Fruit fly (Drosophila melanogaster) whole organism, pupa: Measurements from ENCODE around the gene CG10984.

Source experiments
- CG10348 ChIP-seq: fragments of 200-800 bp; sonication (Bioruptor generic); IDR thresholded peaks from 2 replicates; pipeline ENCODE4 v1.3.6; 2022; ENCODE audit warnings: missing biosample characterization, missing genetic modification characterization
- CG12605 ChIP-seq: fragments of 200-800 bp; sonication (Bioruptor generic); IDR thresholded peaks from 2 replicates; pipeline ENCODE4 v1.3.6; 2022; ENCODE audit warnings: missing biosample characterization, missing genetic modification characterization
- CG13204 ChIP-seq: fragments of 200-800 bp; sonication (Bioruptor generic); optimal IDR thresholded peaks from 2 replicates; lab custom pipeline; 2018; ENCODE audit warnings: missing biosample characterization, mild to moderate bottlenecking, missing genetic modification characterization, moderate library complexity
- CG14655 ChIP-seq: fragments of 200-800 bp; sonication (Bioruptor generic); optimal IDR thresholded peaks from 3 replicates; lab custom pipeline; 2017; ENCODE audit warnings: mild to moderate bottlenecking, missing biosample characterization, missing genetic modification reagents, missing genetic modification characterization
- CG15710 ChIP-seq: fragments of 200-800 bp; sonication (Bioruptor generic); optimal IDR thresholded peaks from 2 replicates; lab custom pipeline; 2018; ENCODE audit warnings: missing biosample characterization, mild to moderate bottlenecking, missing genetic modification characterization, moderate library complexity
- CG17806 ChIP-seq: fragments of 200-800 bp; sonication (Bioruptor generic); optimal IDR thresholded peaks from 2 replicates; lab custom pipeline; 2018; ENCODE audit warnings: missing biosample characterization, mild to moderate bottlenecking, missing genetic modification characterization, moderate library complexity
- CG32121 ChIP-seq: fragments of 200-800 bp; sonication (Bioruptor generic); IDR thresholded peaks from 2 replicates; pipeline ENCODE4 v1.3.6; 2022; ENCODE audit warnings: missing biosample characterization, missing genetic modification characterization
- CG34367 ChIP-seq: fragments of 200-800 bp; sonication (Bioruptor generic); optimal IDR thresholded peaks from 2 replicates; lab custom pipeline; 2018; ENCODE audit warnings: missing biosample characterization, mild to moderate bottlenecking, missing genetic modification characterization
- CG4496 ChIP-seq: fragments of 200-800 bp; sonication (Bioruptor generic); IDR thresholded peaks from 3 replicates; pipeline ENCODE4 v1.3.6; 2022; ENCODE audit warnings: missing biosample characterization, missing genetic modification characterization
- CG8159 ChIP-seq: fragments of 200-800 bp; sonication (Bioruptor generic); optimal IDR thresholded peaks from 3 replicates; lab custom pipeline; 2018; ENCODE audit warnings: missing biosample characterization, mild to moderate bottlenecking, missing genetic modification characterization, moderate library complexity
- CG8301 ChIP-seq: fragments of 200-800 bp; sonication (Bioruptor generic); optimal IDR thresholded peaks from 2 replicates; lab custom pipeline; 2018; ENCODE audit warnings: missing biosample characterization, mild to moderate bottlenecking, missing genetic modification characterization
- CG9948 ChIP-seq: fragments of 200-800 bp; sonication (Bioruptor generic); optimal IDR thresholded peaks from 2 replicates; lab custom pipeline; 2018; ENCODE audit warnings: missing biosample characterization, mild to moderate bottlenecking, missing genetic modification characterization, moderate library complexity
- D1 ChIP-seq: fragments of 200-800 bp; sonication (Bioruptor generic); optimal IDR thresholded peaks from 2 replicates; lab custom pipeline; 2018; ENCODE audit warnings: missing biosample characterization, mild to moderate bottlenecking, missing genetic modification characterization, moderate library complexity
- EcR ChIP-seq: fragments of 200-800 bp; sonication (Bioruptor generic); optimal IDR thresholded peaks from 3 replicates; lab custom pipeline; 2019; ENCODE audit warnings: missing biosample characterization, missing genetic modification characterization, mild to moderate bottlenecking, moderate library complexity, missing genetic modification reagents
- Ets98B ChIP-seq: fragments of 200-800 bp; sonication (Bioruptor generic); IDR thresholded peaks from 2 replicates; pipeline ENCODE4 v1.3.6; 2022; ENCODE audit warnings: missing biosample characterization, missing genetic modification characterization
- Pif1A ChIP-seq: fragments of 200-800 bp; sonication (Bioruptor generic); optimal IDR thresholded peaks from 3 replicates; lab custom pipeline; 2016; ENCODE audit warnings: missing biosample characterization, missing genetic modification characterization
- Pif1B ChIP-seq: fragments of 200-800 bp; sonication (Bioruptor generic); optimal IDR thresholded peaks from 3 replicates; lab custom pipeline; 2016; ENCODE audit warnings: missing biosample characterization, missing genetic modification characterization
- Snoo ChIP-seq: fragments of 200-800 bp; sonication (Bioruptor generic); optimal IDR thresholded peaks from 3 replicates; lab custom pipeline; 2017; ENCODE audit warnings: missing biosample characterization, mild to moderate bottlenecking, missing genetic modification characterization, inconsistent platforms
- fd96Ca ChIP-seq: fragments of 200-800 bp; sonication (Bioruptor generic); IDR thresholded peaks from 3 replicates; pipeline ENCODE4 v1.3.6; 2022; ENCODE audit warnings: missing biosample characterization, missing genetic modification characterization
- gl ChIP-seq: fragments of 200-800 bp; sonication (Bioruptor generic); optimal IDR thresholded peaks from 2 replicates; lab custom pipeline; 2018; ENCODE audit warnings: missing biosample characterization, mild to moderate bottlenecking, missing genetic modification characterization
- rn ChIP-seq: fragments of 200-800 bp; sonication (Bioruptor generic); IDR thresholded peaks from 2 replicates; pipeline ENCODE4 v1.3.6; 2022; ENCODE audit warnings: missing biosample characterization, missing genetic modification characterization

Gene CG10984

DNA sequence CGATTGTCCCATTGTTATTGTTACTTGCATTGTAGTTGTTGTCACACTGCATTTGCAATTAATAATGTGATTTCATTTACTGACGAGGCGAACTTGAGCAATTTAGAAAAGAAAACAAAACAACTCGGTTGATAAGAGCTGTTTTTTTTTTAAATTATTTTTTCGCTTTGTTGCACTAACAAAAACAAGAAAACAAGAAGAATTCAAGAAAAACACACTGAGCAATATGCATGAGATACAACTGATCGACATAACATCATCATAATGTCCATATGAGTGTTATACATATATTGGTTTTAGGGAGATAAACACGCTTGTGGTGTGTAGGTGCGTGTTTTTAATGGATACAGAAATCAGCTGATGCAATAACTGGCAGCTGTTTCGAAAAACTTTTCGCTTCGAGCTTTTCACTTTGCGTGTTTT, 52.5 kb downstream of the CG10984 start:
- TF ChIP-seq Snoo (no peak), CG14655 (GFP tag; lab: Kevin White, UChicago) (peak; percentile 88), Ets98B (GFP tag; lab: Robert Waterston, UW) (peak; percentile 87), Pif1A (GFP tag; lab: Kevin White, UChicago) (peak; percentile 73), CG12605 (GFP tag; lab: Robert Waterston, UW) (peak; percentile 94), fd96Ca (peak; percentile 78; the same call in 2 of the 3 replicates), CG8159 (tag; lab: Kevin White, UChicago) (no peak), EcR (GFP tag; lab: Kevin White, UChicago) (no peak), CG32121 (peak; percentile 88), CG8301 (tag; lab: Kevin White, UChicago) (peak; percentile 78), CG34367 (tag; lab: Kevin White, UChicago) (peak; percentile 12), CG9948 (tag; lab: Kevin White, UChicago) (no peak), rn (GFP tag; lab: Robert Waterston, UW) (no peak), CG10348 (no peak), CG17806 (no peak), CG15710 (tag; lab: Kevin White, UChicago) (no peak), D1 (no peak), CG13204 (no peak), CG4496 (GFP tag; lab: Robert Waterston, UW) (peak; percentile 87), gl (tag; lab: Kevin White, UChicago) (no peak), Pif1B (peak; percentile 59)
